Worm (Caenorhabditis elegans): Measurements from ENCODE around the gene H21P03.10.

The H21P03.10 gene

DNA sequence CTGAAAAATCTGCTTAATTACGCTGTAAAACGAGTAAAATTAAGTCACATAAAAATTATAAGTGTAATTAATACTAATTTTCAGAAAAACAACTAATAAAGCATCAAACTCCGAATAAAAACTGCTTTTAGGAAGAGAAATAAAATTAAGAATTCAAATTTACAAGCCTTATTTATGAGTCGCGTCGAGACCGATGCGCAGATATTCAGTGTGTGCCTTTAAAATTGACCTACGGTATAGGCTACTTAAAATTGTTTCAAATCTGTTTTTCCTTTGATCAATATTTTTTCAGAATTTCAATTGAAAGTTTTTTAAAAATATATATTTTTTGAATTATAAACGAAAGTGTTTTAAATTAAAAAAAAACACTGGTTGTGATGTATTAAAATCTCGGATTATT, 2.4 kb upstream of the H21P03.10 start, which contains the start of gene sms-1:
TSS of gene sms-1 (minus strand) at position 6 of the 400 bp plus-strand sequence.
- no peak for TF ChIP-seq ztf-11 (tag; optimal IDR thresholded peaks at IDR 0.05)
- TF ChIP-seq fkh-10 (GFP tag; optimal IDR thresholded peaks at IDR 0.05) = no peak
- TF ChIP-seq sea-2 (GFP tag; optimal IDR thresholded peaks at IDR 0.05) = no peak
- TF ChIP-seq ceh-82 (tag; optimal IDR thresholded peaks at IDR 0.05) = no peak
- no peak for TF ChIP-seq nhr-23 (tag; optimal IDR thresholded peaks at IDR 0.05)
- no peak for TF ChIP-seq nhr-67 (tag; optimal IDR thresholded peaks at IDR 0.05)
- no peak for TF ChIP-seq elt-2 (tag; optimal IDR thresholded peaks at IDR 0.05)
- no peak for TF ChIP-seq pha-4 (tag; optimal IDR thresholded peaks at IDR 0.05)
- no peak for TF ChIP-seq fkh-2 (tag; optimal IDR thresholded peaks at IDR 0.05)
- TF ChIP-seq lin-15B (tag; optimal IDR thresholded peaks at IDR 0.05) = no peak
- no peak for TF ChIP-seq hmg-11 (tag; optimal IDR thresholded peaks at IDR 0.05)
- TF ChIP-seq ztf-4 (tag; optimal IDR thresholded peaks at IDR 0.05) = no peak
- no peak for TF ChIP-seq lsy-12 (tag; optimal IDR thresholded peaks at IDR 0.05)
- TF ChIP-seq ceh-16 (tag; optimal IDR thresholded peaks at IDR 0.05) = no peak
- TF ChIP-seq lin-39 (tag; optimal IDR thresholded peaks at IDR 0.05) = no peak
- TF ChIP-seq nhr-77 (tag; optimal IDR thresholded peaks at IDR 0.05) = no peak
- TF ChIP-seq eor-1 (tag; optimal IDR thresholded peaks at IDR 0.05) = no peak

DNA sequence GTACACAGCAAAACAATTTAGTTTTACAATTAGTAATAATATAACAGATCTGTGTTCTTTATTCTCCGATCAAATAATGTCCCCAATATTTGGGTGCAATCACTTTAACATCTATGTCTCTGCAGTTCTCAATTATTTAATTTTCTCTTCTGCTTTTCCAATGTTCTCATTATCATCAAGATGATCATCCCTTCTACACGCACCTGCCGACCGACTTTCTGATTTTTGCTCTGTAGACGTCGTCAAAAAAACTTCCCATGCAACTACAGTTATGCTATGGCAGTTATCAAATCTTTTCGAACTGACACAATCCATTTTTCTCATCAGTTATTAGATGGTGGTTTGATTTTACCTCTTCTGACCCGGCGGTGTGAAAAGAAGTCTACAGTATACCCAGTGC, 3.1 kb downstream of the H21P03.10 start:
- TF ChIP-seq ZK546.5 (tag; optimal IDR thresholded peaks at IDR 0.05) (no peak), nhr-23 (tag; optimal IDR thresholded peaks at IDR 0.05) (peak; percentile 53), ceh-28 (tag; optimal IDR thresholded peaks at IDR 0.05) (peak; percentile 13)

DNA sequence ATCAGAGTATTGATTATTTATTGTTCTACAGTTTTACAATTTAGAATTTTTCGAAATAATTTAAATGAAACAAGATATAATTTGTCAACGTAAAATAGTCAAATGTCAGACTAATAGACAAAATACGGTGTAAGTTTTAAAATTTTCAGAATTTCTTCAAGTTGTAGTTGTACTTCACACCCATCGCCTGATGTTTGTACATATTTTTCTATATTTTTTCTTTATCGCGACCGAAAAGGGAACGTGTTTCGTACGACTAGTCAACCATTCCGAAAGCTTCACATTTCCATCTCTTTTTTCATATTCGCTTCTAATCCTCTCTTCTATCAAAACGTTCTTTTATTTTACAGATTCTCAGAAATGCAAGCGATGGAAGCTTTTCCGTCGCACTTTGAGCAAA, 3.9 kb downstream of the H21P03.10 start, which contains the start of gene twk-25:
TSS of gene twk-25 (plus strand) at position 301 of the 400 bp plus-strand sequence.
- no peak for TF ChIP-seq skn-1 (tag; optimal IDR thresholded peaks at IDR 0.05)
- TF ChIP-seq nhr-23 (tag; optimal IDR thresholded peaks at IDR 0.05) = no peak
- TF ChIP-seq nhr-76 (tag; optimal IDR thresholded peaks at IDR 0.05) = no peak

DNA sequence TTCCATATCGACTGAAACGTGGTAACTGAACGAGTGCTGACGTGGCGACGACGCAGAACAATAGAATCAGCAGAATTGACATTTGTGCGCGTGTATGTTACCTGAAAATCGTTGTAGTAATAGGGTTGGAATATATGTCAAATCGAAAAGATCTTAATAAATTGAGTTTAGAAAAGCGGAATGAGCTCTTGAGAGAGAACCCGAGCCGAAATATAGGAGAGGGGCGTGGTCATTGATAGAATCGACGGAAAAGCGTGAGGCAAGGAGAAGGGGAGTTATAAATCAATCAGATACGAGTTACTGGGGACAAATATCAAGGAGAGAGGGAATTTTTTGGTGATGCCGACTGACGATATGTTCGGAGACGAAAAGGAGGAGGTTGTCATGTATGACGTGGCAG, 10.1 kb downstream of the H21P03.10 start, which contains the start of gene M04B2.6:
TSS of gene M04B2.6 (minus strand) at position 101 of the 400 bp plus-strand sequence.
- TF ChIP-seq tbx-2 (tag; optimal IDR thresholded peaks at IDR 0.05) (no peak), elt-2 (tag; optimal IDR thresholded peaks at IDR 0.05) (no peak), nhr-23 (tag; optimal IDR thresholded peaks at IDR 0.05) (no peak), pha-4 (tag; optimal IDR thresholded peaks at IDR 0.05) (no peak), nhr-12 (tag; optimal IDR thresholded peaks at IDR 0.05) (no peak), aly-2 (tag; optimal IDR thresholded peaks at IDR 0.05) (no peak), zag-1 (tag; optimal IDR thresholded peaks at IDR 0.05) (no peak), nhr-28 (tag; optimal IDR thresholded peaks at IDR 0.05) (no peak), ceh-16 (tag; optimal IDR thresholded peaks at IDR 0.05) (no peak), nhr-67 (tag; optimal IDR thresholded peaks at IDR 0.05) (no peak), lsy-12 (tag; optimal IDR thresholded peaks at IDR 0.05) (no peak)

DNA sequence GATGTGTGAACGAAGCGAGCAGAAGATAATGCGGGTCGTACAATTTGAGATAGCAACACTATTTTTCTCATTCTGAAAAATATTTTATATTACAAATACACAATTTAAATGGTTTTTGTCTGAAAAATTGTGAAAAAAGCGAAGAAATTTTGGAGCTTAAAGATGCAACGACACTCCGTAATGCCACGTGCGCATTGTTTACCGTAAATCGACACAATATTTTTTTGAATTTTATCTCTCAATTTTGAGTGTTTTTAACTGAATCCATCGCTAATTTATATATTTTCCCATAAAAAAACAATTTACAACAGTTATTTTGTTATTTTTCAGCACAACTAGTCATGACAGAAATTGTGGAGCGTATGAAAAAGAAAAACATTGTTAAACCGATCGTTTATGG, 20.4 kb downstream of the H21P03.10 start, which contains the start of the genes M04B2.4 and gfl-1:
TSS of gene M04B2.4 (minus strand) at position 72 of the 400 bp plus-strand sequence.
TSS of gene gfl-1 (plus strand) at position 331 of the 400 bp plus-strand sequence.
- TF ChIP-seq aly-2 (tag; optimal IDR thresholded peaks at IDR 0.05) (no peak), zag-1 (tag; optimal IDR thresholded peaks at IDR 0.05) (no peak), ceh-28 (tag; optimal IDR thresholded peaks at IDR 0.05) (no peak), lin-15B (tag; optimal IDR thresholded peaks at IDR 0.05) (peak; percentile 23), nhr-12 (tag; optimal IDR thresholded peaks at IDR 0.05) (no peak), ztf-4 (tag; optimal IDR thresholded peaks at IDR 0.05) (no peak), unc-39 (tag; optimal IDR thresholded peaks at IDR 0.05) (no peak), nfya-1 (tag; optimal IDR thresholded peaks at IDR 0.05; ENCODE audit: insufficient read depth) (peak; percentile 44), nhr-237 (tag; optimal IDR thresholded peaks at IDR 0.05) (no peak), snpc-4 (tag; optimal IDR thresholded peaks at IDR 0.05) (no peak), pha-4 (tag; optimal IDR thresholded peaks at IDR 0.05) (peak; percentile 64), R02D3.7 (tag; optimal IDR thresholded peaks at IDR 0.05) (peak; percentile 93), ztf-11 (tag; optimal IDR thresholded peaks at IDR 0.05) (no peak), nhr-76 (tag; optimal IDR thresholded peaks at IDR 0.05) (no peak), nhr-11 (tag; optimal IDR thresholded peaks at IDR 0.05) (no peak), pqm-1 (tag; optimal IDR thresholded peaks at IDR 0.05) (peak; percentile 10), elt-2 (tag; optimal IDR thresholded peaks at IDR 0.05) (peak; percentile 1)
